Worm (Caenorhabditis elegans) whole organism, L4/young adult: ENCODE measurements around the gene F09E10.7.

Experiments used
- W03F9.2 ChIP-seq: fragments of 150-350 bp; optimal IDR thresholded peaks from 2 replicates; lab custom pipeline; 2014; ENCODE audit warnings: missing biosample characterization, missing genetic modification characterization
- dao-5 ChIP-seq: sonication (generic microtip); optimal IDR thresholded peaks from 2 replicates; lab custom pipeline; 2016; ENCODE audit warnings: missing genotype, missing genetic modification characterization, moderate library complexity, missing compliant biosample characterization
- him-1 ChIP-seq: sonication (generic microtip); optimal IDR thresholded peaks from 2 replicates; lab custom pipeline; 2016; ENCODE audit warnings: missing genotype, missing genetic modification reagents, missing genetic modification characterization, missing compliant biosample characterization

The F09E10.7 gene

ce11 chrX:1491036-1491435, 10.6 kb downstream of the F09E10.7 start:
- TF ChIP-seq W03F9.2 (no peak), dao-5 (tag; lab: Kevin White, UChicago) (no peak), him-1 (tag; lab: Kevin White, UChicago) (no peak)

- TF ChIP-seq dao-5 (tag; lab: Kevin White, UChicago) (no peak), W03F9.2 (no peak), him-1 (tag; lab: Kevin White, UChicago) (no peak)
Measured at ce11 chrX:1489574-1489973, 12.1 kb downstream of the F09E10.7 start.

ce11 chrX:1488775-1489174, 12.9 kb downstream of the F09E10.7 start:
- no peak for TF ChIP-seq W03F9.2
- TF ChIP-seq him-1 (tag; lab: Kevin White, UChicago): no peak
- no peak for TF ChIP-seq dao-5 (tag; lab: Kevin White, UChicago)

ce11 chrX:1487096-1487495, 14.6 kb downstream of the F09E10.7 start:
- TF ChIP-seq W03F9.2: no peak
- TF ChIP-seq him-1 (tag; lab: Kevin White, UChicago): no peak
- TF ChIP-seq dao-5 (tag; lab: Kevin White, UChicago): no peak

- TF ChIP-seq him-1 (tag; lab: Kevin White, UChicago): no peak
- peak; percentile 53 for TF ChIP-seq W03F9.2
- no peak for TF ChIP-seq dao-5 (tag; lab: Kevin White, UChicago)
Measured at ce11 chrX:1486135-1486648, 15.5 kb downstream of the F09E10.7 start, which contains the start of the genes D1005.10 and dhs-25. Gene D1005.10, minus strand, starts transcription at chrX:1486185. Gene dhs-25, plus strand, starts transcription at chrX:1486532.

- no peak for TF ChIP-seq him-1 (tag; lab: Kevin White, UChicago)
- no peak for TF ChIP-seq W03F9.2
- no peak for TF ChIP-seq dao-5 (tag; lab: Kevin White, UChicago)
Measured at ce11 chrX:1485718-1486117, 15.9 kb downstream of the F09E10.7 start, which contains the start of gene D1005.4. Gene D1005.4, minus strand, starts transcription at chrX:1485818.

- TF ChIP-seq W03F9.2 (no peak), dao-5 (tag; lab: Kevin White, UChicago) (no peak), him-1 (tag; lab: Kevin White, UChicago) (no peak)
Measured at ce11 chrX:1483229-1483628, 18.4 kb downstream of the F09E10.7 start.

ce11 chrX:1480564-1480963, 21.1 kb downstream of the F09E10.7 start:
- TF ChIP-seq dao-5 (tag; lab: Kevin White, UChicago) (no peak), W03F9.2 (no peak), him-1 (tag; lab: Kevin White, UChicago) (no peak)

- TF ChIP-seq him-1 (tag; lab: Kevin White, UChicago) (no peak), dao-5 (tag; lab: Kevin White, UChicago) (no peak), W03F9.2 (no peak)
Measured at ce11 chrX:1479637-1480036, 22.0 kb downstream of the F09E10.7 start.

- TF ChIP-seq W03F9.2 (no peak), dao-5 (tag; lab: Kevin White, UChicago) (no peak), him-1 (tag; lab: Kevin White, UChicago) (no peak)
Measured at ce11 chrX:1479190-1479589, 22.5 kb downstream of the F09E10.7 start, which contains the start of gene acly-1. Gene acly-1, plus strand, starts transcription at chrX:1479542.

- no peak for TF ChIP-seq him-1 (tag; lab: Kevin White, UChicago)
- TF ChIP-seq W03F9.2: no peak
- no peak for TF ChIP-seq dao-5 (tag; lab: Kevin White, UChicago)
Measured at ce11 chrX:1478569-1478968, 23.1 kb downstream of the F09E10.7 start.

ce11 chrX:1477932-1478331, 23.7 kb downstream of the F09E10.7 start:
- TF ChIP-seq W03F9.2: no peak
- TF ChIP-seq him-1 (tag; lab: Kevin White, UChicago): no peak
- TF ChIP-seq dao-5 (tag; lab: Kevin White, UChicago): no peak

ce11 chrX:1476005-1476404, 25.6 kb downstream of the F09E10.7 start:
- TF ChIP-seq W03F9.2 (no peak), him-1 (tag; lab: Kevin White, UChicago) (no peak), dao-5 (tag; lab: Kevin White, UChicago) (no peak)

ce11 chrX:1473794-1474193, 27.9 kb downstream of the F09E10.7 start:
- no peak for TF ChIP-seq W03F9.2
- no peak for TF ChIP-seq dao-5 (tag; lab: Kevin White, UChicago)
- TF ChIP-seq him-1 (tag; lab: Kevin White, UChicago): no peak

ce11 chrX:1472880-1473279, 28.8 kb downstream of the F09E10.7 start, which contains the start of gene D1005.5:
Gene D1005.5, minus strand, starts transcription at chrX:1472980.
- no peak for TF ChIP-seq him-1 (tag; lab: Kevin White, UChicago)
- no peak for TF ChIP-seq dao-5 (tag; lab: Kevin White, UChicago)
- TF ChIP-seq W03F9.2: no peak
